Worm (Caenorhabditis elegans) whole organism, early embryonic: ENCODE data around the gene fbxb-103.

Experiments
- B0310.2 ChIP-seq: sonication (generic microtip); optimal IDR thresholded peaks from 2 replicates; lab custom pipeline; 2016; ENCODE audit warnings: mild to moderate bottlenecking, missing genetic modification characterization, missing compliant biosample characterization
- F13C5.2 ChIP-seq: sonication (generic microtip); optimal IDR thresholded peaks from 2 replicates; lab custom pipeline; 2017; ENCODE audit warnings: mild to moderate bottlenecking, missing genetic modification characterization, inconsistent platforms, missing compliant biosample characterization
- aly-1 ChIP-seq: sonication (generic microtip); optimal IDR thresholded peaks from 2 replicates; lab custom pipeline; 2016; ENCODE audit warnings: missing genetic modification characterization, missing compliant biosample characterization
- ama-1 ChIP-seq: fragments of 150-350 bp; optimal IDR thresholded peaks from 2 replicates; lab custom pipeline; 2014
- ceh-13 ChIP-seq: fragments of 200-800 bp; sonication (Bioruptor generic); optimal IDR thresholded peaks from 2 replicates; lab custom pipeline; 2018; ENCODE audit warnings: mild to moderate bottlenecking, missing genetic modification characterization, missing compliant biosample characterization
- ceh-36 ChIP-seq: sonication (generic microtip); optimal IDR thresholded peaks from 2 replicates; lab custom pipeline; 2016; ENCODE audit warnings: missing genetic modification characterization, inconsistent platforms, missing compliant biosample characterization
- ets-7 ChIP-seq: sonication (generic microtip); optimal IDR thresholded peaks from 2 replicates; lab custom pipeline; 2016; ENCODE audit warnings: missing genotype, missing genetic modification characterization, missing compliant biosample characterization
- flt-1 ChIP-seq: fragments of 200-800 bp; sonication (Bioruptor generic); IDR thresholded peaks from 2 replicates; pipeline ENCODE4 v1.3.6; 2022; ENCODE audit warnings: missing genetic modification characterization, missing compliant biosample characterization
- hmbx-1 ChIP-seq: sonication (generic microtip); optimal IDR thresholded peaks from 2 replicates; lab custom pipeline; 2016; ENCODE audit warnings: mild to moderate bottlenecking, missing genetic modification characterization, missing compliant biosample characterization
- hmg-4 ChIP-seq: fragments of 200-800 bp; sonication (Bioruptor generic); optimal IDR thresholded peaks from 2 replicates; lab custom pipeline; 2018; ENCODE audit warnings: mild to moderate bottlenecking, missing genetic modification characterization, missing compliant biosample characterization
- hnd-1 ChIP-seq: sonication (generic microtip); optimal IDR thresholded peaks from 2 replicates; lab custom pipeline; 2016; ENCODE audit warnings: missing genetic modification characterization, missing compliant biosample characterization
- pes-1 ChIP-seq: fragments of 200-800 bp; sonication (Bioruptor generic); IDR thresholded peaks from 2 replicates; pipeline ENCODE4 v1.3.6; 2022; ENCODE audit warnings: missing genetic modification reagents, missing genetic modification characterization, missing compliant biosample characterization
- scrt-1 ChIP-seq: fragments of 200-800 bp; sonication (Bioruptor generic); IDR thresholded peaks from 2 replicates; pipeline ENCODE4 v1.3.6; 2022; ENCODE audit warnings: missing genetic modification characterization, missing compliant biosample characterization
- sea-1 ChIP-seq: fragments of 200-800 bp; sonication (Bioruptor generic); conservative IDR thresholded peaks from 2 replicates; pipeline ENCODE4 v1.3.6; 2022; ENCODE audit warnings: missing genetic modification characterization, missing compliant biosample characterization
- tbx-11 ChIP-seq: fragments of 200-800 bp; sonication (Bioruptor generic); IDR thresholded peaks from 2 replicates; pipeline ENCODE4 v1.3.6; 2022; ENCODE audit warnings: missing genetic modification characterization, missing compliant biosample characterization
- tbx-37 ChIP-seq: fragments of 200-800 bp; sonication (Bioruptor generic); conservative IDR thresholded peaks from 2 replicates; pipeline ENCODE4 v1.3.6; 2022; ENCODE audit warnings: missing genetic modification reagents, missing genetic modification characterization, missing compliant biosample characterization
- tra-4 ChIP-seq: sonication (generic microtip); optimal IDR thresholded peaks from 2 replicates; lab custom pipeline; 2017; ENCODE audit warnings: missing genetic modification characterization, missing compliant biosample characterization

The fbxb-103 gene

ce11 chrII:3906615-3907190 lies at the start of gene fbxb-103, which contains the start of gene F53C3.11:
TSS of gene fbxb-103 (plus strand) at chrII:3907140.
TSS of gene F53C3.11 (minus strand) at chrII:3906715.
- no peak for TF ChIP-seq sea-1 (GFP tag; lab: Robert Waterston, UW)
- TF ChIP-seq ama-1 (lab: Kevin White, UChicago): no peak
- TF ChIP-seq tra-4 (tag; lab: Kevin White, UChicago): no peak
- no peak for TF ChIP-seq flt-1 (GFP tag; lab: Robert Waterston, UW)
- TF ChIP-seq ceh-13 (GFP tag; lab: Kevin White, UChicago): no peak
- no peak for TF ChIP-seq B0310.2 (tag; lab: Kevin White, UChicago)
- no peak for TF ChIP-seq ceh-36 (tag; lab: Kevin White, UChicago)
- TF ChIP-seq hmbx-1 (tag; lab: Kevin White, UChicago): no peak
- TF ChIP-seq tbx-11: no peak
- TF ChIP-seq ets-7 (tag; lab: Kevin White, UChicago): no peak
- no peak for TF ChIP-seq F13C5.2
- no peak for TF ChIP-seq tbx-37 (GFP tag; lab: Robert Waterston, UW)
- no peak for TF ChIP-seq scrt-1 (GFP tag; lab: Robert Waterston, UW)
- TF ChIP-seq aly-1 (tag; lab: Kevin White, UChicago): no peak
- no peak for TF ChIP-seq hnd-1
- no peak for TF ChIP-seq hmg-4 (GFP tag; lab: Kevin White, UChicago)
- TF ChIP-seq pes-1 (GFP tag; lab: Robert Waterston, UW): no peak

ce11 chrII:3860826-3861225 lies 46.1 kb upstream of the fbxb-103 start, which contains the start of gene oac-11:
TSS of gene oac-11 (minus strand) at chrII:3860926.
- TF ChIP-seq hmbx-1 (tag; lab: Kevin White, UChicago) (no peak), B0310.2 (tag; lab: Kevin White, UChicago) (no peak), hnd-1 (no peak), sea-1 (GFP tag; lab: Robert Waterston, UW) (no peak), ceh-13 (GFP tag; lab: Kevin White, UChicago) (no peak), ama-1 (lab: Kevin White, UChicago) (no peak), ets-7 (tag; lab: Kevin White, UChicago) (no peak), pes-1 (GFP tag; lab: Robert Waterston, UW) (no peak), tbx-11 (no peak), hmg-4 (GFP tag; lab: Kevin White, UChicago) (no peak), aly-1 (tag; lab: Kevin White, UChicago) (no peak)

- TF ChIP-seq ceh-36 (tag; lab: Kevin White, UChicago) (no peak), B0310.2 (tag; lab: Kevin White, UChicago) (no peak)
Measured at ce11 chrII:3862053-3862452, 44.9 kb upstream of the fbxb-103 start.

ce11 chrII:3864652-3865051 lies 42.3 kb upstream of the fbxb-103 start, which contains the start of gene nhr-261:
TSS of gene nhr-261 (minus strand) at chrII:3864752.
- TF ChIP-seq scrt-1 (GFP tag; lab: Robert Waterston, UW) (no peak), aly-1 (tag; lab: Kevin White, UChicago) (no peak), ceh-13 (GFP tag; lab: Kevin White, UChicago) (no peak), ama-1 (lab: Kevin White, UChicago) (no peak), hnd-1 (no peak)

- TF ChIP-seq ceh-36 (tag; lab: Kevin White, UChicago) (no peak), tbx-37 (GFP tag; lab: Robert Waterston, UW) (no peak), hmg-4 (GFP tag; lab: Kevin White, UChicago) (no peak), scrt-1 (GFP tag; lab: Robert Waterston, UW) (no peak), tbx-11 (no peak), flt-1 (GFP tag; lab: Robert Waterston, UW) (no peak), ets-7 (tag; lab: Kevin White, UChicago) (no peak), hnd-1 (no peak), hmbx-1 (tag; lab: Kevin White, UChicago) (no peak), pes-1 (GFP tag; lab: Robert Waterston, UW) (no peak), ceh-13 (GFP tag; lab: Kevin White, UChicago) (no peak), sea-1 (GFP tag; lab: Robert Waterston, UW) (no peak), ama-1 (lab: Kevin White, UChicago) (no peak), B0310.2 (tag; lab: Kevin White, UChicago) (no peak), tra-4 (tag; lab: Kevin White, UChicago) (no peak), F13C5.2 (no peak), aly-1 (tag; lab: Kevin White, UChicago) (no peak)
Measured at ce11 chrII:3869601-3870000, 37.3 kb upstream of the fbxb-103 start, which contains the start of gene oac-10. TSS of gene oac-10 (plus strand) at chrII:3869901.

- TF ChIP-seq scrt-1 (GFP tag; lab: Robert Waterston, UW) (no peak), hnd-1 (no peak)
Measured at ce11 chrII:3877127-3877526, 29.8 kb upstream of the fbxb-103 start, which contains the start of gene nep-3. TSS of gene nep-3 (minus strand) at chrII:3877227.

ce11 chrII:3877874-3878273 lies 29.1 kb upstream of the fbxb-103 start, which contains the start of gene sdz-7:
TSS of gene sdz-7 (minus strand) at chrII:3877974.
- TF ChIP-seq flt-1 (GFP tag; lab: Robert Waterston, UW) (no peak), ceh-36 (tag; lab: Kevin White, UChicago) (no peak), sea-1 (GFP tag; lab: Robert Waterston, UW) (no peak), F13C5.2 (no peak), hmg-4 (GFP tag; lab: Kevin White, UChicago) (no peak), tra-4 (tag; lab: Kevin White, UChicago) (no peak), ceh-13 (GFP tag; lab: Kevin White, UChicago) (no peak), tbx-37 (GFP tag; lab: Robert Waterston, UW) (no peak), hnd-1 (no peak), ama-1 (lab: Kevin White, UChicago) (no peak), pes-1 (GFP tag; lab: Robert Waterston, UW) (no peak), ets-7 (tag; lab: Kevin White, UChicago) (no peak), tbx-11 (no peak), B0310.2 (tag; lab: Kevin White, UChicago) (no peak), aly-1 (tag; lab: Kevin White, UChicago) (no peak), scrt-1 (GFP tag; lab: Robert Waterston, UW) (no peak), hmbx-1 (tag; lab: Kevin White, UChicago) (no peak)
